Worm (Caenorhabditis elegans) whole organism, mixed stage, embryonic: ENCODE data around the gene Y69E1A.3.
"Not testable (repeated sequence)": the region's sequence is repeated elsewhere in the genome, so short reads cannot be mapped to it uniquely, and the experiment has no call there.

Experiments used
- M03D4.4 ChIP-seq: sonication (generic microtip); optimal IDR thresholded peaks from 2 replicates; lab custom pipeline; 2017; ENCODE audit warnings: mild to moderate bottlenecking, missing genetic modification characterization, missing compliant biosample characterization
- bed-3 ChIP-seq: fragments of 200-800 bp; sonication (Bioruptor generic); optimal IDR thresholded peaks from 3 replicates; lab custom pipeline; 2018; ENCODE audit warnings: mild to moderate bottlenecking, missing genetic modification characterization, moderate library complexity, missing compliant biosample characterization
- blmp-1 ChIP-seq: fragments of 150-350 bp; optimal IDR thresholded peaks from 2 replicates; lab custom pipeline; 2014; ENCODE audit warnings: missing biosample characterization, missing genetic modification characterization
- ces-1 ChIP-seq: fragments of 150-350 bp; optimal IDR thresholded peaks from 2 replicates; lab custom pipeline; 2014; ENCODE audit warnings: missing biosample characterization, missing genetic modification reagents, missing genetic modification characterization
- cnd-1 ChIP-seq: fragments of 200-800 bp; sonication (Bioruptor generic); optimal IDR thresholded peaks from 2 replicates; lab custom pipeline; 2018; ENCODE audit warnings: mild to moderate bottlenecking, missing genetic modification characterization, missing compliant biosample characterization
- drap-1 ChIP-seq: fragments of 200-800 bp; sonication (Bioruptor generic); optimal IDR thresholded peaks from 3 replicates; lab custom pipeline; 2018; ENCODE audit warnings: mild to moderate bottlenecking, missing genetic modification characterization, missing compliant biosample characterization
- elt-1 ChIP-seq: sonication (generic microtip); optimal IDR thresholded peaks from 2 replicates; lab custom pipeline; 2017; ENCODE audit warnings: missing genetic modification characterization, mild to moderate bottlenecking, missing compliant biosample characterization, antibody characterized with exemption, moderate library complexity, borderline replicate concordance; ENCODE audit not compliant: insufficient read depth
- elt-3 ChIP-seq: fragments of 150-350 bp; optimal IDR thresholded peaks from 2 replicates; lab custom pipeline; 2014; ENCODE audit warnings: missing biosample characterization, missing genetic modification characterization
- ham-2 ChIP-seq: fragments of 200-800 bp; sonication (Bioruptor generic); optimal IDR thresholded peaks from 2 replicates; lab custom pipeline; 2018; ENCODE audit warnings: mild to moderate bottlenecking, missing genetic modification characterization, missing compliant biosample characterization
- hlh-1 ChIP-seq: fragments of 150-350 bp; optimal IDR thresholded peaks from 2 replicates; lab custom pipeline; 2014; ENCODE audit warnings: missing biosample characterization, missing genetic modification reagents, missing genetic modification characterization
- lin-32 ChIP-seq: fragments of 200-800 bp; sonication (Bioruptor generic); optimal IDR thresholded peaks from 2 replicates; lab custom pipeline; 2018; ENCODE audit warnings: mild to moderate bottlenecking, missing genetic modification characterization, missing compliant biosample characterization
- lsy-2 ChIP-seq: fragments of 150-350 bp; optimal IDR thresholded peaks from 2 replicates; lab custom pipeline; 2014; ENCODE audit warnings: missing biosample characterization, missing genetic modification characterization
- mep-1 ChIP-seq: fragments of 150-350 bp; optimal IDR thresholded peaks from 2 replicates; lab custom pipeline; 2017; ENCODE audit warnings: missing biosample characterization, missing genetic modification reagents, missing genetic modification characterization, inconsistent platforms
- mls-2 ChIP-seq: sonication (generic microtip); optimal IDR thresholded peaks from 2 replicates; lab custom pipeline; 2016; ENCODE audit warnings: mild to moderate bottlenecking, missing genetic modification characterization, moderate library complexity, missing compliant biosample characterization
- nhr-12 ChIP-seq: fragments of 150-350 bp; optimal IDR thresholded peaks from 2 replicates; lab custom pipeline; 2014; ENCODE audit warnings: missing biosample characterization, missing genetic modification characterization
- nhr-2 ChIP-seq: fragments of 150-350 bp; optimal IDR thresholded peaks from 2 replicates; lab custom pipeline; 2014; ENCODE audit warnings: missing biosample characterization, missing genetic modification characterization
- nhr-237 ChIP-seq: fragments of 150-350 bp; optimal IDR thresholded peaks from 2 replicates; lab custom pipeline; 2014; ENCODE audit warnings: missing biosample characterization, missing genetic modification characterization
- nhr-28 ChIP-seq: fragments of 150-350 bp; optimal IDR thresholded peaks from 2 replicates; lab custom pipeline; 2014; ENCODE audit warnings: missing biosample characterization, missing genetic modification characterization
- nhr-76 ChIP-seq: sonication (generic microtip); optimal IDR thresholded peaks from 2 replicates; lab custom pipeline; 2017; ENCODE audit warnings: missing biosample characterization, missing genetic modification characterization
- pha-4 ChIP-seq: fragments of 150-350 bp; optimal IDR thresholded peaks from 2 replicates; lab custom pipeline; 2018; ENCODE audit warnings: missing biosample characterization, missing genetic modification reagents, missing genetic modification characterization
- sem-2 ChIP-seq: fragments of 200-800 bp; sonication (Bioruptor generic); optimal IDR thresholded peaks from 2 replicates; lab custom pipeline; 2018; ENCODE audit warnings: mild to moderate bottlenecking, missing genetic modification characterization, missing compliant biosample characterization
- snpc-4 ChIP-seq: fragments of 150-350 bp; optimal IDR thresholded peaks from 2 replicates; lab custom pipeline; 2014; ENCODE audit warnings: missing biosample characterization, missing genetic modification characterization
- sptf-1 ChIP-seq: sonication (generic microtip); optimal IDR thresholded peaks from 2 replicates; lab custom pipeline; 2017; ENCODE audit warnings: mild to moderate bottlenecking, missing genetic modification characterization, moderate library complexity, missing compliant biosample characterization
- unc-120 ChIP-seq: sonication (generic microtip); optimal IDR thresholded peaks from 2 replicates; lab custom pipeline; 2017; ENCODE audit warnings: missing genetic modification characterization, missing compliant biosample characterization; ENCODE audit not compliant: poor library complexity, severe bottlenecking
- unc-39 ChIP-seq: fragments of 150-350 bp; optimal IDR thresholded peaks from 2 replicates; lab custom pipeline; 2014; ENCODE audit warnings: missing biosample characterization, missing genetic modification characterization
- zip-8 ChIP-seq: fragments of 150-350 bp; optimal IDR thresholded peaks from 2 replicates; lab custom pipeline; 2014; ENCODE audit warnings: missing biosample characterization, missing genetic modification characterization

Gene Y69E1A.3

ce11 chrIV:10975968-10976367 lies 23.9 kb downstream of the Y69E1A.3 start:
- TF ChIP-seq elt-1 (tag; lab: Kevin White, UChicago) (peak; percentile 21), sem-2 (GFP tag; lab: Kevin White, UChicago) (no peak)

ce11 chrIV:10978641-10979040 lies 26.5 kb downstream of the Y69E1A.3 start:
- TF ChIP-seq unc-39 (tag; lab: Kevin White, UChicago) = no peak
- TF ChIP-seq ces-1 (GFP tag; lab: Kevin White, UChicago) = no peak
- TF ChIP-seq nhr-76 (tag; lab: Kevin White, UChicago) = no peak
- no peak for TF ChIP-seq lin-32 (GFP tag; lab: Kevin White, UChicago)
- no peak for TF ChIP-seq ham-2 (GFP tag; lab: Kevin White, UChicago)
- TF ChIP-seq bed-3 (GFP tag; lab: Kevin White, UChicago) = no peak
- no peak for TF ChIP-seq M03D4.4 (tag; lab: Kevin White, UChicago)
- no peak for TF ChIP-seq elt-1 (tag; lab: Kevin White, UChicago)
- TF ChIP-seq blmp-1 (tag; lab: Kevin White, UChicago) = no peak
- no peak for TF ChIP-seq lsy-2
- TF ChIP-seq sptf-1 (tag; lab: Kevin White, UChicago) = no peak
- no peak for TF ChIP-seq nhr-28 (tag; lab: Kevin White, UChicago)
- no peak for TF ChIP-seq mep-1
- no peak for TF ChIP-seq pha-4

DNA sequence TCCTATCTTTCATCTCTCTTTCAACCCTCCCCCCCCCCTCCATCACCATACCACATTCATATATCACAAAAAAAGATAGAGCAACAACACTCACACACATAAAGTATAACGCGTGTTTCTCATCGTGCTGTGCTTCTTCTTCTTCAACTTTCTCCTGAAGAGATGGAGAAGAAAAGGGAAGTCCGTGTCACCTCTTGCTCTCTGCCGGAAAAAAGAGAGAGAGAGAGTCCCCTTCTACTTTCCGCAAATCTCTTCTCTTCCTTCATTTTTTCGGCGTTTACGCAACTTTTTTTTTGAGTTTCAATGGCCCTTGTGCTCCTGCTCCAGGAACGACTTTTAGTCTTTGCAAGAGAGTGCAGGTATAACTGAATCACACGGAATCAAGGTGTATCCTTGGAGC lies 27.6 kb downstream of the Y69E1A.3 start:
- no peak for TF ChIP-seq nhr-12 (tag; lab: Kevin White, UChicago)
- no peak for TF ChIP-seq sem-2 (GFP tag; lab: Kevin White, UChicago)
- TF ChIP-seq unc-120 = peak; percentile 19
- no peak for TF ChIP-seq lsy-2
- TF ChIP-seq, all 35 proteins: peak for 1

ce11 chrIV:10980628-10981027 lies 28.5 kb downstream of the Y69E1A.3 start:
- no peak for TF ChIP-seq drap-1 (GFP tag; lab: Kevin White, UChicago)
- no peak for TF ChIP-seq nhr-2 (tag; lab: Kevin White, UChicago)
- no peak for TF ChIP-seq nhr-28 (tag; lab: Kevin White, UChicago)
- no peak for TF ChIP-seq lin-32 (GFP tag; lab: Kevin White, UChicago)
- TF ChIP-seq ces-1 (GFP tag; lab: Kevin White, UChicago) = no peak
- no peak for TF ChIP-seq mep-1
- no peak for TF ChIP-seq unc-39 (tag; lab: Kevin White, UChicago)
- TF ChIP-seq mls-2 = no peak
- no peak for TF ChIP-seq hlh-1
- TF ChIP-seq zip-8 (tag; lab: Kevin White, UChicago) = no peak

ce11 chrIV:10981761-10982160 lies 29.7 kb downstream of the Y69E1A.3 start, which contains the start of gene Y43E12A.2:
Gene Y43E12A.2, plus strand, starts transcription at chrIV:10982061.
- TF ChIP-seq snpc-4 = no peak
- TF ChIP-seq unc-120 = no peak
- TF ChIP-seq nhr-12 (tag; lab: Kevin White, UChicago) = no peak

DNA sequence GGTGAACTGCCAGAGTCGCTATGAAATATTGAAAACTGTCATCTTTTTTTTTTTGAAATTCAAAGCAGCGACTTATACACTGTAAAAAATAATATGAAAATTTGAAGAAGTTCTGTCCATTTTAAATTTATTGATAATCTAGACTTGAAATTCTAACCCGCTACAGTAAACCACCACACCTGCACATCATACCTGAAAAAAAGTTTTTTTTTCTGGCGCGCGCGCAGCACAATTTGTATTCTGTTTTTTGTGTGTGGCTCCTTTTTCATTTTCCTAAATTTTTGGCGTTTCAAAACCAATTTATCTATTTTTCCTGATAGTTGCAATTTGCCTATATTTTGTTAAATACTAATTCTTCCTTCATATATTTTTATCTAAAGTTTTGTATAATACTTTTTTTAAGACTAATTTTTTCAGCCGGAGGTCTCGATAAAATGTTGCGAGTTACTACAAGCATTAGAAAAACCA lies 33.5 kb downstream of the Y69E1A.3 start, which contains the start of gene cyb-2.1:
Gene cyb-2.1, plus strand, starts transcription at position 418 of the 468 bp plus-strand sequence.
- TF ChIP-seq ces-1 (GFP tag; lab: Kevin White, UChicago) (no peak), elt-3 (tag; lab: Kevin White, UChicago) (no peak), sem-2 (GFP tag; lab: Kevin White, UChicago) (no peak), cnd-1 (no peak)

ce11 chrIV:10987342-10987945 lies 35.3 kb downstream of the Y69E1A.3 start, which contains the start of gene Y43E12A.3:
Gene Y43E12A.3, plus strand, starts transcription at chrIV:10987895.
- TF ChIP-seq nhr-237 (tag; lab: Kevin White, UChicago); snpc-4; bed-3 (GFP tag; lab: Kevin White, UChicago): not testable (repeated sequence)
